Fruit fly (Drosophila melanogaster) whole organism, wandering third instar larva: ENCODE results near the gene Atx-1.

Experiments used
- Abd-B ChIP-seq: fragments of >200 bp; optimal IDR thresholded peaks from 2 replicates; lab custom pipeline; 2017; ENCODE audit warnings: missing biosample characterization, missing genetic modification characterization
- CG32264 ChIP-seq: fragments of 200-800 bp; sonication (Bioruptor generic); optimal IDR thresholded peaks from 2 replicates; lab custom pipeline; 2016; ENCODE audit warnings: missing biosample characterization, missing genetic modification characterization
- CG9705 ChIP-seq: fragments of 200-800 bp; sonication (Bioruptor generic); optimal IDR thresholded peaks from 2 replicates; lab custom pipeline; 2018; ENCODE audit warnings: missing biosample characterization, mild to moderate bottlenecking, missing genetic modification characterization
- Dfd ChIP-seq: fragments of >200 bp; optimal IDR thresholded peaks from 2 replicates; lab custom pipeline; 2017; ENCODE audit warnings: missing biosample characterization, missing genetic modification characterization
- GATAd ChIP-seq: sonication (Bioruptor generic); optimal IDR thresholded peaks from 2 replicates; lab custom pipeline; 2016; ENCODE audit warnings: missing biosample characterization, missing genetic modification characterization
- HLH106 ChIP-seq: fragments of 200-800 bp; optimal IDR thresholded peaks from 3 replicates; lab custom pipeline; 2019; ENCODE audit warnings: missing biosample characterization, mild to moderate bottlenecking, missing genetic modification characterization, moderate library complexity
- Hnf4 ChIP-seq: fragments of 200-800 bp; sonication (Bioruptor generic); optimal IDR thresholded peaks from 2 replicates; lab custom pipeline; 2016; ENCODE audit warnings: missing biosample characterization, mild to moderate bottlenecking, missing genetic modification characterization
- Mio ChIP-seq: sonication (Bioruptor generic); optimal IDR thresholded peaks from 2 replicates; lab custom pipeline; 2016; ENCODE audit warnings: missing biosample characterization, missing genetic modification characterization
- Myc ChIP-seq: fragments of >200 bp; optimal IDR thresholded peaks from 2 replicates; lab custom pipeline; 2017
- N ChIP-seq: fragments of >200 bp; optimal IDR thresholded peaks from 2 replicates; lab custom pipeline; 2018; ENCODE audit warnings: missing biosample characterization, missing external identifiers, missing genetic modification characterization
- OdsH ChIP-seq: fragments of 200-800 bp; sonication (Bioruptor generic); optimal IDR thresholded peaks from 2 replicates; lab custom pipeline; 2016; ENCODE audit warnings: missing biosample characterization, mild to moderate bottlenecking, missing genetic modification characterization
- Rel ChIP-seq, 2 experiments: fragments of 200-800 bp; sonication (Bioruptor generic) in 1 of 2; optimal IDR thresholded peaks; 2 replicates in 1 of 2; 3 replicates in 1 of 2; lab custom pipeline; 2016 to 2019; ENCODE audit warnings: mild to moderate bottlenecking in 2 of 2, missing biosample characterization in 2 of 2, missing genetic modification characterization in 2 of 2, moderate library complexity in 1 of 2
- Vsx2 ChIP-seq: fragments of 200-300, 225-300 bp; sonication (Bioruptor generic); optimal IDR thresholded peaks from 2 replicates; lab custom pipeline; 2018; ENCODE audit warnings: missing biosample characterization, missing genetic modification characterization; ENCODE audit not compliant: partially characterized antibody
- br ChIP-seq: fragments of 200-800 bp; sonication (Bioruptor generic); optimal IDR thresholded peaks from 2 replicates; lab custom pipeline; 2016; ENCODE audit warnings: missing biosample characterization, missing genetic modification characterization
- brk ChIP-seq: fragments of 200-800 bp; sonication (Bioruptor generic); optimal IDR thresholded peaks from 2 replicates; lab custom pipeline; 2016; ENCODE audit warnings: missing biosample characterization, mild to moderate bottlenecking, missing genetic modification characterization
- dl ChIP-seq, 2 experiments: fragments of 175-275, 200-275 bp in 1 of 2; fragments of 200-275 bp in 1 of 2; sonication (Bioruptor generic); optimal IDR thresholded peaks; lab custom pipeline; 2018; ENCODE audit warnings: mild to moderate bottlenecking in 2 of 2, missing biosample characterization in 2 of 2, missing genetic modification characterization in 2 of 2, moderate library complexity in 2 of 2; ENCODE audit not compliant: partially characterized antibody in 2 of 2, insufficient read depth in 1 of 2
- dmrt93B ChIP-seq: fragments of 200-800 bp; sonication (Bioruptor generic); optimal IDR thresholded peaks from 2 replicates; lab custom pipeline; 2018; ENCODE audit warnings: missing biosample characterization, mild to moderate bottlenecking, missing genetic modification characterization
- dsf ChIP-seq: sonication (Bioruptor generic); optimal IDR thresholded peaks from 2 replicates; lab custom pipeline; 2016; ENCODE audit warnings: missing biosample characterization, missing genetic modification characterization, borderline replicate concordance
- ey ChIP-seq: fragments of 200-800 bp; sonication (Bioruptor generic); optimal IDR thresholded peaks from 2 replicates; lab custom pipeline; 2016; ENCODE audit warnings: missing biosample characterization, missing genetic modification characterization
- foxo ChIP-seq, 2 experiments: fragments of 200-800 bp; sonication (Bioruptor generic); optimal IDR thresholded peaks; 2 replicates in 1 of 2; 3 replicates in 1 of 2; lab custom pipeline; 2016 to 2017; ENCODE audit warnings: missing biosample characterization in 2 of 2, missing genetic modification characterization in 2 of 2
- fru ChIP-seq: fragments of 200-800 bp; sonication (Bioruptor generic); optimal IDR thresholded peaks from 3 replicates; lab custom pipeline; 2016; ENCODE audit warnings: missing biosample characterization, mild to moderate bottlenecking, missing genetic modification characterization
- h ChIP-seq: fragments of 200-800 bp; sonication (Bioruptor generic); optimal IDR thresholded peaks from 3 replicates; lab custom pipeline; 2016; ENCODE audit warnings: missing biosample characterization, mild to moderate bottlenecking, missing genetic modification characterization
- jim ChIP-seq: fragments of 175-275, 200-325 bp; sonication (Bioruptor generic); optimal IDR thresholded peaks from 2 replicates; lab custom pipeline; 2016; ENCODE audit warnings: missing biosample characterization, mild to moderate bottlenecking, missing genetic modification characterization
- lola ChIP-seq: fragments of >200 bp; optimal IDR thresholded peaks from 2 replicates; lab custom pipeline; 2017; ENCODE audit warnings: missing biosample characterization, missing genetic modification characterization
- pan ChIP-seq: fragments of >200 bp; optimal IDR thresholded peaks from 2 replicates; lab custom pipeline; 2017
- psq ChIP-seq: fragments of 200-800 bp; sonication (Bioruptor generic); optimal IDR thresholded peaks from 3 replicates; lab custom pipeline; 2017; ENCODE audit warnings: missing biosample characterization, mild to moderate bottlenecking, missing genetic modification characterization, moderate library complexity
- rgr ChIP-seq: fragments of 200-800 bp; sonication (Bioruptor generic); optimal IDR thresholded peaks from 3 replicates; lab custom pipeline; 2016; ENCODE audit warnings: missing biosample characterization, mild to moderate bottlenecking, missing genetic modification characterization
- sage ChIP-seq: fragments of 200-800 bp; sonication (Bioruptor generic); optimal IDR thresholded peaks from 2 replicates; lab custom pipeline; 2016; ENCODE audit warnings: missing biosample characterization, mild to moderate bottlenecking, missing genetic modification characterization
- sv ChIP-seq: fragments of 200-800 bp; sonication (Bioruptor generic); optimal IDR thresholded peaks from 3 replicates; lab custom pipeline; 2016; ENCODE audit warnings: missing biosample characterization, missing genetic modification characterization
- tai ChIP-seq: sonication (Bioruptor generic); optimal IDR thresholded peaks from 2 replicates; lab custom pipeline; 2016; ENCODE audit warnings: missing biosample characterization, missing genetic modification characterization
- usp ChIP-seq: fragments of >200 bp; optimal IDR thresholded peaks from 2 replicates; lab custom pipeline; 2017; ENCODE audit warnings: missing biosample characterization, missing genetic modification characterization

The Atx-1 gene

dm6 chrX:6794826-6795225, 28.2 kb upstream of the Atx-1 start:
- TF ChIP-seq tai (GFP tag; lab: Kevin White, UChicago) (no peak), fru (no peak), pan (lab: Kevin White, UChicago) (no peak), psq (no peak), Rel (GFP tag; optimal IDR thresholded peaks at IDR 0.05; lab: Kevin White, UChicago) (no peak), Rel (tag; optimal IDR thresholded peaks at IDR 0.05; lab: Kevin White, UChicago) (no peak), h (GFP tag; lab: Kevin White, UChicago) (no peak), Mio (GFP tag; lab: Kevin White, UChicago) (no peak), sage (GFP tag; lab: Kevin White, UChicago) (no peak), dsf (GFP tag; lab: Kevin White, UChicago) (no peak), sv (GFP tag; lab: Kevin White, UChicago) (no peak), ey (no peak), br (GFP tag; lab: Kevin White, UChicago) (no peak), HLH106 (tag; lab: Kevin White, UChicago) (peak; percentile 46), brk (GFP tag; lab: Kevin White, UChicago) (no peak), Vsx2 (GFP tag; lab: Kevin White, UChicago) (no peak), dmrt93B (GFP tag; lab: Kevin White, UChicago) (peak; percentile 13), foxo (GFP tag; optimal IDR thresholded peaks at IDR 0.05; lab: Kevin White, UChicago) (peak in 1 of 2 experiments; percentile 27), CG9705 (GFP tag; lab: Kevin White, UChicago) (no peak), N (GFP tag; lab: Kevin White, UChicago) (no peak), Myc (lab: Kevin White, UChicago) (no peak), Dfd (GFP tag; lab: Kevin White, UChicago) (no peak), rgr (GFP tag; lab: Kevin White, UChicago) (no peak), GATAd (no peak), lola (no peak)

dm6 chrX:6795987-6796691, 26.9 kb upstream of the Atx-1 start:
- TF ChIP-seq psq (no peak), CG32264 (no peak), OdsH (GFP tag; lab: Kevin White, UChicago) (no peak)

dm6 chrX:6796972-6797371, 26.0 kb upstream of the Atx-1 start:
- TF ChIP-seq Mio (GFP tag; lab: Kevin White, UChicago) = no peak
- TF ChIP-seq Abd-B (GFP tag; lab: Kevin White, UChicago) = no peak
- no peak for TF ChIP-seq sage (GFP tag; lab: Kevin White, UChicago)
- TF ChIP-seq, all 38 proteins: peak for 0

dm6 chrX:6799261-6800022, 23.6 kb upstream of the Atx-1 start:
- TF ChIP-seq jim (GFP tag; lab: Kevin White, UChicago) (no peak), usp (GFP tag; lab: Kevin White, UChicago) (no peak), GATAd (no peak), dmrt93B (GFP tag; lab: Kevin White, UChicago) (no peak), Abd-B (GFP tag; lab: Kevin White, UChicago) (no peak), Hnf4 (GFP tag; lab: Kevin White, UChicago) (no peak), dl (GFP tag; optimal IDR thresholded peaks at IDR 0.05; lab: Kevin White, UChicago; ENCODE audit: insufficient read depth in 1 of 2, partially characterized antibody in 2 of 2) (no peak), Myc (lab: Kevin White, UChicago) (no peak)
